Fruit fly (Drosophila melanogaster) whole organism, wandering third instar larva: Measurements from ENCODE around the gene Srp72.

Source experiments
- Hnf4 ChIP-seq: fragments of 200-800 bp; sonication (Bioruptor generic); optimal IDR thresholded peaks from 2 replicates; lab custom pipeline; 2016; ENCODE audit warnings: missing biosample characterization, mild to moderate bottlenecking, missing genetic modification characterization
- Hr83 ChIP-seq: fragments of 200-300 bp; sonication (Bioruptor generic); optimal IDR thresholded peaks from 2 replicates; lab custom pipeline; 2016; ENCODE audit warnings: missing biosample characterization, mild to moderate bottlenecking, missing genetic modification characterization, moderate library complexity; ENCODE audit not compliant: poor library complexity, severe bottlenecking
- Jra ChIP-seq: sonication (Bioruptor generic); optimal IDR thresholded peaks from 2 replicates; lab custom pipeline; 2016; ENCODE audit warnings: missing biosample characterization, missing genetic modification characterization
- Vsx2 ChIP-seq: fragments of 200-300, 225-300 bp; sonication (Bioruptor generic); optimal IDR thresholded peaks from 2 replicates; lab custom pipeline; 2018; ENCODE audit warnings: missing biosample characterization, missing genetic modification characterization; ENCODE audit not compliant: partially characterized antibody
- dsf ChIP-seq: sonication (Bioruptor generic); optimal IDR thresholded peaks from 2 replicates; lab custom pipeline; 2016; ENCODE audit warnings: missing biosample characterization, missing genetic modification characterization, borderline replicate concordance
- sage ChIP-seq: fragments of 200-800 bp; sonication (Bioruptor generic); optimal IDR thresholded peaks from 2 replicates; lab custom pipeline; 2016; ENCODE audit warnings: missing biosample characterization, mild to moderate bottlenecking, missing genetic modification characterization

DNA sequence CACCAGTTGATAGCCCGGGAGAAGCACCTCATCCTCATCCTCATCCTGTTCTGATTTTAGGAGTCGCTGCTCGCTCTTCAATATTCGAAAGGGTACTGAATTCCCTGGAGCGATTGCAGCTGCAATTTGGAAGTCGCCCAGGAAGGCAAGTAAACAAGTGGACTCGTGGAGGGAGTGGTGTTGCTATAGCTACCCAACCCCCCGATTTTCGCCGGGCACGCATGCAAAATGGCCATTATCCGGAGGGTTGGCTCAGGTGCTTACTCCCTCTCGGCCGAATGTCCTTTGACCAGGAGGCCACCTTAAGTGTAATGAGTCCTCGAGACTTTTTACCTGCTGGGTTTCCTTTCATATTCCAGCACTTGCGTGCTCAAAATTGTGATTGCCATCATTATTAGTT, 28.3 kb downstream of the Srp72 start, which contains the start of gene CG15923:
- no peak for TF ChIP-seq Vsx2 (GFP tag; lab: Kevin White, UChicago)
- TF ChIP-seq dsf (GFP tag; lab: Kevin White, UChicago): no peak
- no peak for TF ChIP-seq Hr83 (GFP tag; lab: Kevin White, UChicago)
- no peak for TF ChIP-seq Jra (GFP tag; lab: Kevin White, UChicago)
- TF ChIP-seq sage (GFP tag; lab: Kevin White, UChicago): no peak
- TF ChIP-seq Hnf4 (GFP tag; lab: Kevin White, UChicago): no peak
